Fruit fly (Drosophila melanogaster): ENCODE data around the gene CG13692.
A peak's percentile ranks its signal among the peaks of the same experiment; 100 is the strongest.

The CG13692 gene

dm6 chr2L:470336-470934, 48.9 kb downstream of the CG13692 start (continued):
- TF ChIP-seq CG4360 (GFP tag; IDR thresholded peaks at IDR 0.05), result no peak
- TF ChIP-seq sisA (GFP tag; IDR thresholded peaks at IDR 0.05), result peak; percentile 77
- no peak for TF ChIP-seq pros (GFP tag; optimal IDR thresholded peaks at IDR 0.05)
- TF ChIP-seq CG12219 (GFP tag; optimal IDR thresholded peaks at IDR 0.05), result peak; percentile 58
- TF ChIP-seq CG9215 (GFP tag; IDR thresholded peaks at IDR 0.05), result peak; percentile 69
- TF ChIP-seq sens (GFP tag), result peak; percentile 97
- peak; percentile 68 for TF ChIP-seq CG9876 (GFP tag; optimal IDR thresholded peaks at IDR 0.05)
- TF ChIP-seq ind (GFP tag; optimal IDR thresholded peaks at IDR 0.05), result peak; percentile 82
- TF ChIP-seq CG14441 (GFP tag; IDR thresholded peaks at IDR 0.05), result peak; percentile 79
- no peak for TF ChIP-seq sc (optimal IDR thresholded peaks at IDR 0.05)
- TF ChIP-seq sc (GFP tag; optimal IDR thresholded peaks at IDR 0.05), result peak; percentile 24
- TF ChIP-seq CG7928 (GFP tag; optimal IDR thresholded peaks at IDR 0.05), result peak; percentile 30
- TF ChIP-seq CG7786 (GFP tag; optimal IDR thresholded peaks at IDR 0.05), result peak; percentile 91
- peak; percentile 36 for TF ChIP-seq CG12071 (GFP tag; optimal IDR thresholded peaks at IDR 0.05)
- peak; percentile 80 for TF ChIP-seq Meics (GFP tag; optimal IDR thresholded peaks at IDR 0.05)
- peak; percentile 79 for TF ChIP-seq CG11504 (tag; optimal IDR thresholded peaks at IDR 0.05)
- peak; percentile 78 for TF ChIP-seq chn (GFP tag; optimal IDR thresholded peaks at IDR 0.05)
- peak; percentile 66 for TF ChIP-seq nau (GFP tag; optimal IDR thresholded peaks at IDR 0.05)
- TF ChIP-seq CG7556 (GFP tag; optimal IDR thresholded peaks at IDR 0.05), result peak; percentile 63
- TF ChIP-seq lola (GFP tag; optimal IDR thresholded peaks at IDR 0.05), result no peak
- TF ChIP-seq CTCF (GFP tag; optimal IDR thresholded peaks at IDR 0.05), result no peak
- no peak for TF ChIP-seq CG1832 (GFP tag; optimal IDR thresholded peaks at IDR 0.05)
- peak; percentile 62 for TF ChIP-seq jumu (GFP tag; optimal IDR thresholded peaks at IDR 0.05)
- TF ChIP-seq CG11560 (tag; IDR thresholded peaks at IDR 0.05), result peak; percentile 50; the same call in 1 of the 3 replicates
- TF ChIP-seq Trl (optimal IDR thresholded peaks at IDR 0.05), result no peak
- peak; percentile 85 for TF ChIP-seq Trl (GFP tag; optimal IDR thresholded peaks at IDR 0.05)
- peak; percentile 79 for TF ChIP-seq sug (tag; optimal IDR thresholded peaks at IDR 0.05)
- peak; percentile 82 for TF ChIP-seq CG6689 (GFP tag; IDR thresholded peaks at IDR 0.05)
- TF ChIP-seq zfh2 (GFP tag; optimal IDR thresholded peaks at IDR 0.05), result peak; percentile 79
- peak; percentile 74; the same call in 2 of the 3 replicates for TF ChIP-seq Aef1 (GFP tag; IDR thresholded peaks at IDR 0.05)
- peak; percentile 70; the same call in 1 of the 3 replicates for TF ChIP-seq jigr1 (GFP tag; IDR thresholded peaks at IDR 0.05)
- no peak for TF ChIP-seq pan (optimal IDR thresholded peaks at IDR 0.05)
- peak in 1 of 2 experiments; percentile 74 for TF ChIP-seq pan (GFP tag; optimal IDR thresholded peaks at IDR 0.05 in 1 of 2, IDR thresholded peaks at IDR 0.05 in 1 of 2)
- TF ChIP-seq Chrac-16 (GFP tag; optimal IDR thresholded peaks at IDR 0.05), result peak; percentile 71
- TF ChIP-seq gt (GFP tag; IDR thresholded peaks at IDR 0.05), result 0 out of 2 replicates have a peak, but pooled peaks have one; percentile 27
- peak; percentile 73 for TF ChIP-seq pum (GFP tag; optimal IDR thresholded peaks at IDR 0.05)
- peak; percentile 47 for TF ChIP-seq Sry-δ (GFP tag; optimal IDR thresholded peaks at IDR 0.05)
- TF ChIP-seq row (GFP tag; IDR thresholded peaks at IDR 0.05), result peak; percentile 95
- peak; percentile 18 for TF ChIP-seq dm (GFP tag; optimal IDR thresholded peaks at IDR 0.05)
- TF ChIP-seq chinmo (GFP tag; IDR thresholded peaks at IDR 0.05; ENCODE audit: partially characterized antibody), result peak; percentile 93
- peak; percentile 61 for TF ChIP-seq ERR (GFP tag; optimal IDR thresholded peaks at IDR 0.05)
- peak; percentile 59 for TF ChIP-seq tap (tag; optimal IDR thresholded peaks at IDR 0.05)
- 0 out of 2 replicates have a peak, but pooled peaks have one; percentile 25 for TF ChIP-seq sens-2 (GFP tag; IDR thresholded peaks at IDR 0.05)
- TF ChIP-seq aop (GFP tag; IDR thresholded peaks at IDR 0.05), result no peak
- no peak for TF ChIP-seq hbn (GFP tag; IDR thresholded peaks at IDR 0.05; ENCODE audit: partially characterized antibody)
- TF ChIP-seq HLH3B (GFP tag; IDR thresholded peaks at IDR 0.05), result peak; percentile 71
- TF ChIP-seq BEAF-32 (GFP tag; optimal IDR thresholded peaks at IDR 0.05), result no peak
- TF ChIP-seq tup (GFP tag; optimal IDR thresholded peaks at IDR 0.05), result peak; percentile 62
- no peak; the same call in 1 of the 2 replicates for TF ChIP-seq sim (GFP tag; IDR thresholded peaks at IDR 0.05)
- TF ChIP-seq lab (GFP tag; optimal IDR thresholded peaks at IDR 0.05), result peak; percentile 87
- peak; percentile 79 for TF ChIP-seq seq (GFP tag; IDR thresholded peaks at IDR 0.05)
- TF ChIP-seq CG14667 (GFP tag; IDR thresholded peaks at IDR 0.05), result peak; percentile 43; the same call in 1 of the 2 replicates

Data from whole organism, embryonic.